Fruit fly (Drosophila melanogaster) whole organism, embryonic: ENCODE measurements around the gene CG9855.

Experiments used
- Abd-B ChIP-seq: fragments of 200-800 bp; sonication (Bioruptor generic); optimal IDR thresholded peaks from 2 replicates; lab custom pipeline; 2018; ENCODE audit warnings: missing biosample characterization, mild to moderate bottlenecking, missing genetic modification characterization, moderate library complexity
- Dp ChIP-seq: fragments of 200-800 bp; sonication (Bioruptor generic); optimal IDR thresholded peaks from 2 replicates; lab custom pipeline; 2018; ENCODE audit warnings: missing biosample characterization, mild to moderate bottlenecking, missing genetic modification characterization, moderate library complexity
- HLH4C ChIP-seq: fragments of 200-800 bp; sonication (Bioruptor generic); IDR thresholded peaks from 3 replicates; pipeline ENCODE4 v1.3.6; 2022; ENCODE audit warnings: missing biosample characterization, missing genetic modification characterization; ENCODE audit not compliant: partially characterized antibody
- ken ChIP-seq: fragments of 200-800 bp; sonication (Bioruptor generic); IDR thresholded peaks from 3 replicates; pipeline ENCODE4 v1.3.6; 2022; ENCODE audit warnings: missing biosample characterization, missing genetic modification characterization
- mam ChIP-seq: fragments of 200-800 bp; sonication (Bioruptor generic); optimal IDR thresholded peaks from 3 replicates; lab custom pipeline; 2016; ENCODE audit warnings: missing biosample characterization, missing genetic modification characterization
- stwl ChIP-seq: fragments of 200-800 bp; sonication (Bioruptor generic); optimal IDR thresholded peaks from 3 replicates; lab custom pipeline; 2018; ENCODE audit warnings: missing biosample characterization, mild to moderate bottlenecking, missing genetic modification characterization, moderate library complexity

dm6 chr3R:4350199-4350598 lies 47.5 kb downstream of the CG9855 start:
- TF ChIP-seq mam: no peak
- no peak for TF ChIP-seq Abd-B (GFP tag; lab: Kevin White, UChicago)
- no peak for TF ChIP-seq Dp (GFP tag; lab: Kevin White, UChicago)
- no peak for TF ChIP-seq HLH4C
- TF ChIP-seq stwl: no peak
- TF ChIP-seq ken (GFP tag; lab: Robert Waterston, UW): no peak
